Worm (Caenorhabditis elegans) whole organism, late embryonic: Measurements from ENCODE around the gene ZK1098.11.

Experiments used
- ama-1 ChIP-seq: fragments of 150-350 bp; optimal IDR thresholded peaks from 2 replicates; lab custom pipeline; 2014
- elt-2 ChIP-seq: sonication (generic microtip); optimal IDR thresholded peaks from 2 replicates; lab custom pipeline; 2016; ENCODE audit warnings: missing genetic modification reagents, missing genetic modification characterization, missing compliant biosample characterization
- pax-1 ChIP-seq: fragments of 150-350 bp; optimal IDR thresholded peaks from 2 replicates; lab custom pipeline; 2014; ENCODE audit warnings: missing biosample characterization, missing genetic modification characterization
- unc-86 ChIP-seq: sonication (generic microtip); optimal IDR thresholded peaks from 2 replicates; lab custom pipeline; 2016; ENCODE audit warnings: missing genetic modification characterization, missing compliant biosample characterization

DNA sequence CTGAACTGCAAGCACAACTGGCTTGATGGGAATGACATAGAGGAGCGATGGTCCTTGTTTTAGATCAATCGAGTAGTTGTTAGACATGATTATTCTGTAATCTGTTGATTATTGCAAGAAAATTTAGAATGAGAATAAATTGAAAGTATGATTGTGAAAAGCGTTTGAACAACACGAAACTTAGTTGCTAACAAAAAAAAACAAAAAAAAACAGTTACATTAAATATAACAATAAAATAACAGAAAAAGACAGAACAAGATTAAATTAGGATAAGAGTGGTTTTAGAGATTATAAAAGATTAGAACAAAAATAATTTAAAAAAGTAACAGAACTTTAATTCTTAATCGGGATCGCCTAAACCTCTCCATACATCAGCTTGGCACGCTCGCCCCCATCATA lies 6.8 kb downstream of the ZK1098.11 start, which contains the start of gene C48B4.9:
- TF ChIP-seq unc-86 (tag; lab: Kevin White, UChicago) = no peak
- TF ChIP-seq elt-2 (tag; lab: Kevin White, UChicago) = no peak
- TF ChIP-seq ama-1 = no peak
- TF ChIP-seq pax-1 (tag; lab: Kevin White, UChicago) = no peak
